Worm (Caenorhabditis elegans): ENCODE measurements around the gene F08A7.1.

F08A7.1 gene

DNA sequence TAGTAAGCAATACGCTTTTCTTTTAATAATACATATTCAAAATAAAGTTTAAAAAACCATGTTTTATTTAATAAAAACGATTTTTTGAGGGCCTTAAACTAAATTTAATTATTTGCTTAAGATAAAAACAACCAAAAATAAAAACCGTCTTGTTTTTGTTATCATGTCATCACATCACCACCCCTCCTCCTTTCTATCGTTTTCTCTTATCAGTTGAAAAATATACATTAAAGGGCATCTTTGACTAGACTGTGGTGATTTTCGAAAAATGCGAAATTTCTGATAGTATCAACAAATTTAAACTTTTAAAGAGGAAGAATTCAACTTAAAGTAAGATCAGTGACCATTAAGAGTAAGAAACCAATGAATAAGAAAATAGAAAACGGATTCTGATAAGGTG, 34.3 kb upstream of the F08A7.1 start:
- TF ChIP-seq daf-16 (GFP tag; optimal IDR thresholded peaks at IDR 0.05) (no peak), daf-16 (tag; optimal IDR thresholded peaks at IDR 0.05) (peak; percentile 82), nhr-10 (tag; optimal IDR thresholded peaks at IDR 0.05) (no peak), nhr-28 (tag; optimal IDR thresholded peaks at IDR 0.05) (peak; percentile 56), sdz-12 (GFP tag; optimal IDR thresholded peaks at IDR 0.05) (no peak), pqm-1 (tag; optimal IDR thresholded peaks at IDR 0.05) (peak; percentile 9), dve-1 (tag; optimal IDR thresholded peaks at IDR 0.05; ENCODE audit: insufficient read depth) (peak; percentile 55), nhr-77 (tag; optimal IDR thresholded peaks at IDR 0.05) (peak; percentile 60), ztf-7 (tag; optimal IDR thresholded peaks at IDR 0.05) (peak; percentile 73)

DNA sequence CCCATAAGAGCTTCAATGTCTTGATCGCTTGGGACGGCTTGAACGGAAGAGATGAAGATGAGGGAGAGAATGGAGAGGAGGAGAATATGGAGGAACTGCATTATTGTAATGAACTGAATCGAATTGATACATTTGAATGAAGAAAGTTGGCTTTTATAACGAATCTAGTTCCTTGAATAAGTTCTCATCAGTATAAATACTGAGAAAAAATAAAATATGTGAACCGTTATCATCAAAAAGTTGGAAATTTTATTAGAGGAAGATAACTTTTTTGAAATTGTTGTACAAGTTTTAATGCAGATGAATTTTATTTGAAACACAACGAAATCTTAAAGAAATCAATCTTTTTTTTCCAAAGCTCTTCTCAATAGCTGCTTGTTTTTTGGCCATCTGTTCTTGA, 33.4 kb upstream of the F08A7.1 start, which contains the start of gene T02D1.7:
T02D1.7 (minus strand) TSS at position 101 of the 400 bp plus-strand sequence.
- no peak for TF ChIP-seq ceh-62 (tag; optimal IDR thresholded peaks at IDR 0.05)
- TF ChIP-seq unc-39 (tag; optimal IDR thresholded peaks at IDR 0.05), result no peak
- no peak for TF ChIP-seq hif-1 (tag; optimal IDR thresholded peaks at IDR 0.05)
- no peak for TF ChIP-seq R02D3.7 (tag; optimal IDR thresholded peaks at IDR 0.05)
- TF ChIP-seq pha-4 (GFP tag; IDR thresholded peaks at IDR 0.05), result no peak
- TF ChIP-seq pha-4 (tag; optimal IDR thresholded peaks at IDR 0.05), result no peak
- no peak for TF ChIP-seq ceh-82 (tag; optimal IDR thresholded peaks at IDR 0.05)
- no peak for TF ChIP-seq dmd-6 (GFP tag; IDR thresholded peaks at IDR 0.05)
- no peak for TF ChIP-seq ceh-20 (GFP tag; IDR thresholded peaks at IDR 0.05)
- no peak for TF ChIP-seq sdz-12 (GFP tag; optimal IDR thresholded peaks at IDR 0.05)
- no peak for TF ChIP-seq unc-130 (GFP tag; optimal IDR thresholded peaks at IDR 0.05)
- TF ChIP-seq nhr-28 (tag; optimal IDR thresholded peaks at IDR 0.05), result no peak
- TF ChIP-seq lin-38 (GFP tag; IDR thresholded peaks at IDR 0.05), result no peak

DNA sequence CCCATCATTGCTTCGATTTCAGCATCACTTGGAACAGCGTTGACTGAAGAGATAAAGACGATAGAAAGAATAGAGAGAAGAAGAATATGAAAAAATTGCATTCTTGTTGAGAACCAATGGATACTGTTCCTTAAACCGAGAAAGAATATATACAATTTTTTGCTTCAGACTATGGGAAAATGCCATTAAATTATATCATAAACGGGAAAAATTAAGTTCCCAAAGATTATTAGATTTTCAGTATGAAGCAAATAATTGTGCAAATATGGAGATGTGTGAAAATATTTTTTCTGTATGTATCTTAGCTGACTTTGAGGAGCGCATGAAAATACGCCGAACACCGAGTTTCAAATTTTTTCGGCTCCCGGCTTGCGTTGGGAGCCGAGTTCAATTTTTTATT, 32.9 kb upstream of the F08A7.1 start, which contains the start of gene T02D1.9:
T02D1.9 (minus strand) TSS at position 101 of the 400 bp plus-strand sequence.
- no peak for TF ChIP-seq nhr-102 (tag; optimal IDR thresholded peaks at IDR 0.05)
- TF ChIP-seq jun-1 (tag; optimal IDR thresholded peaks at IDR 0.05), result no peak
- peak; percentile 26 for TF ChIP-seq aha-1 (tag)
- no peak for TF ChIP-seq lir-3 (tag; optimal IDR thresholded peaks at IDR 0.05)

DNA sequence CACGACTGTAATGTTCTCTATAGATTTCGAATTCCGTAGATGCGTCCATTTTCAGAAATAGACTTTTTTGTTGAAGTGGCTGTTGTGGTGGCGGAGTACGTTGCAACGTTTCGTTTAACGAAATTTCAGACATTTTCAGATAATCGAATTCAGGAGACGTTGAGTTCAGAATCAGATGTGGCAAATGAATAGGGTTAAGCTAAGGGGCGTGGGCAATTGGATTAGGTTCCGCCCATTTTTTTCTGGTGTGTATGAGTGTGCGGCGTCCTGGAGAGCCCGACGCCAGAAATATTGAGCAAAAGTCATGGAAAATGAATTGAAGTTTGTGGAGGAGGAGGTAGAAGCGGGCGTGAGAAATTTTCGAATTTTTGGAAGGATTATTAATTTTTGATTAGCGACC, 27.1 kb upstream of the F08A7.1 start:
- no peak for TF ChIP-seq fos-1 (tag; optimal IDR thresholded peaks at IDR 0.05)
- no peak for TF ChIP-seq zfp-3 (GFP tag; conservative IDR thresholded peaks at IDR 0.05)
- peak in 1 of 2 experiments; percentile 90 for TF ChIP-seq unc-62 (GFP tag; optimal IDR thresholded peaks at IDR 0.05 in 1 of 2)
- no peak for TF ChIP-seq unc-62 (tag; optimal IDR thresholded peaks at IDR 0.05)

- TF ChIP-seq nhr-76 (tag; optimal IDR thresholded peaks at IDR 0.05) (no peak), D1046.2 (GFP tag; IDR thresholded peaks at IDR 0.05) (no peak), ctbp-1 (GFP tag; IDR thresholded peaks at IDR 0.05) (no peak), ceh-32 (tag; optimal IDR thresholded peaks at IDR 0.05; ENCODE audit: poor library complexity) (no peak), madf-5 (GFP tag; IDR thresholded peaks at IDR 0.05) (no peak)
Measured at ce11 chrIV:17417723-17418122, 22.7 kb upstream of the F08A7.1 start, which contains the start of gene npr-26. npr-26 (minus strand) TSS chrIV:17417823.

ce11 chrIV:17426970-17427369, 13.4 kb upstream of the F08A7.1 start:
- TF ChIP-seq rbr-2 (tag; optimal IDR thresholded peaks at IDR 0.05) (peak; percentile 20), unc-62 (GFP tag; optimal IDR thresholded peaks at IDR 0.05 in 1 of 2) (peak in 1 of 2 experiments; percentile 97), unc-62 (tag; optimal IDR thresholded peaks at IDR 0.05) (no peak), ces-1 (GFP tag; optimal IDR thresholded peaks at IDR 0.05) (no peak), pqm-1 (tag; optimal IDR thresholded peaks at IDR 0.05) (no peak)

Data from whole organism, L4 larva.